Fruit fly (Drosophila melanogaster): ENCODE results near the gene Cyp4s3.

Cyp4s3 gene

dm6 chrX:15074646-15075351 is 41.5 kb downstream of the Cyp4s3 start (continued):
- TF ChIP-seq CG11762 (GFP tag; optimal IDR thresholded peaks at IDR 0.05; ENCODE audit: insufficient read depth) (peak; percentile 74), achi (GFP tag; optimal IDR thresholded peaks at IDR 0.05) (peak; percentile 85), Hr39 (GFP tag; optimal IDR thresholded peaks at IDR 0.05) (peak; percentile 79), Sox102F (GFP tag; optimal IDR thresholded peaks at IDR 0.05) (peak; percentile 78), dsx (GFP tag; optimal IDR thresholded peaks at IDR 0.05; ENCODE audit: poor library complexity, severe bottlenecking) (peak; percentile 76), Eip93F (GFP tag; optimal IDR thresholded peaks at IDR 0.05) (no peak), CG9139 (GFP tag; optimal IDR thresholded peaks at IDR 0.05) (peak; percentile 74), CG16779 (tag; optimal IDR thresholded peaks at IDR 0.05) (peak; percentile 85), Lpt (GFP tag; optimal IDR thresholded peaks at IDR 0.05) (peak; percentile 84), pdm3 (GFP tag; optimal IDR thresholded peaks at IDR 0.05) (peak; percentile 92), vri (GFP tag; optimal IDR thresholded peaks at IDR 0.05) (peak; percentile 81), topi (GFP tag; optimal IDR thresholded peaks at IDR 0.05) (peak; percentile 81), dac (GFP tag; optimal IDR thresholded peaks at IDR 0.05) (peak; percentile 87), acj6 (GFP tag; optimal IDR thresholded peaks at IDR 0.05) (peak; percentile 88), CG10669 (GFP tag; optimal IDR thresholded peaks at IDR 0.05) (peak; percentile 81), CG11294 (GFP tag; IDR thresholded peaks at IDR 0.05) (peak; percentile 81), lz (GFP tag; optimal IDR thresholded peaks at IDR 0.05) (peak; percentile 85), CG6792 (GFP tag; optimal IDR thresholded peaks at IDR 0.05) (peak; percentile 84)

dm6 chrX:15070811-15071479 is 45.4 kb downstream of the Cyp4s3 start:
- TF ChIP-seq cyc (GFP tag; optimal IDR thresholded peaks at IDR 0.05) (peak; percentile 17), CG1621 (tag; optimal IDR thresholded peaks at IDR 0.05) (peak; percentile 3), salr (GFP tag; optimal IDR thresholded peaks at IDR 0.05) (no peak), CG8119 (GFP tag; IDR thresholded peaks at IDR 0.05) (no peak), CG6808 (GFP tag; optimal IDR thresholded peaks at IDR 0.05) (peak; percentile 28), Sox14 (GFP tag; optimal IDR thresholded peaks at IDR 0.05) (no peak), dsx (GFP tag; optimal IDR thresholded peaks at IDR 0.05; ENCODE audit: poor library complexity, severe bottlenecking) (peak; percentile 23), CG6854 (GFP tag; optimal IDR thresholded peaks at IDR 0.05) (peak; percentile 29), CG9139 (GFP tag; optimal IDR thresholded peaks at IDR 0.05) (peak; percentile 61), Eip78C (GFP tag) (peak; percentile 88), CG4318 (GFP tag; optimal IDR thresholded peaks at IDR 0.05) (no peak), CG32006 (GFP tag; optimal IDR thresholded peaks at IDR 0.05) (peak; percentile 33), dac (GFP tag; optimal IDR thresholded peaks at IDR 0.05) (no peak), Lpt (GFP tag; optimal IDR thresholded peaks at IDR 0.05) (no peak), CG11294 (GFP tag; IDR thresholded peaks at IDR 0.05) (no peak), Sox102F (GFP tag; optimal IDR thresholded peaks at IDR 0.05) (peak; percentile 39), net (GFP tag; optimal IDR thresholded peaks at IDR 0.05) (no peak), CG7368 (GFP tag; optimal IDR thresholded peaks at IDR 0.05) (no peak), Ets21C (GFP tag; optimal IDR thresholded peaks at IDR 0.05) (no peak), spab (GFP tag; optimal IDR thresholded peaks at IDR 0.05) (no peak), CG16779 (tag; optimal IDR thresholded peaks at IDR 0.05) (no peak), fd85E (GFP tag; optimal IDR thresholded peaks at IDR 0.05) (no peak), CG3032 (tag; optimal IDR thresholded peaks at IDR 0.05) (no peak), CG10631 (GFP tag; optimal IDR thresholded peaks at IDR 0.05) (no peak), Hr38 (GFP tag; optimal IDR thresholded peaks at IDR 0.05) (no peak), Smox (GFP tag; optimal IDR thresholded peaks at IDR 0.05) (no peak), topi (GFP tag; optimal IDR thresholded peaks at IDR 0.05) (peak; percentile 39), CG34406 (GFP tag; optimal IDR thresholded peaks at IDR 0.05) (peak; percentile 6), CG3919 (GFP tag; optimal IDR thresholded peaks at IDR 0.05) (peak; percentile 32), Eip93F (GFP tag; optimal IDR thresholded peaks at IDR 0.05) (peak; percentile 25), lz (GFP tag; optimal IDR thresholded peaks at IDR 0.05) (peak; percentile 19), pdm3 (GFP tag; optimal IDR thresholded peaks at IDR 0.05) (no peak), Ets96B (tag; optimal IDR thresholded peaks at IDR 0.05) (peak; percentile 17), CG6163 (GFP tag; IDR thresholded peaks at IDR 0.05) (no peak), vri (GFP tag; optimal IDR thresholded peaks at IDR 0.05) (peak; percentile 76), svp (GFP tag) (peak; percentile 95), eg (GFP tag; IDR thresholded peaks at IDR 0.05) (peak; percentile 29; the same call in 2 of the 3 replicates), CG11762 (GFP tag; optimal IDR thresholded peaks at IDR 0.05; ENCODE audit: insufficient read depth) (no peak), Gug (GFP tag; IDR thresholded peaks at IDR 0.05) (no peak), acj6 (GFP tag; optimal IDR thresholded peaks at IDR 0.05) (no peak), CG15336 (GFP tag; IDR thresholded peaks at IDR 0.05) (peak; percentile 38; the same call in 1 of the 2 replicates), Met (GFP tag; optimal IDR thresholded peaks at IDR 0.05) (peak; percentile 62)
